Fruit fly (Drosophila melanogaster) whole organism: Measurements from ENCODE around the gene CG18281.

Source experiments
- CG8478 ChIP-seq: fragments of >200 bp; optimal IDR thresholded peaks from 2 replicates; lab custom pipeline; 2018; ENCODE audit warnings: inconsistent platforms
- psq ChIP-seq: fragments of >200 bp; optimal IDR thresholded peaks from 2 replicates; lab custom pipeline; 2017
- usp ChIP-seq: fragments of >200 bp; optimal IDR thresholded peaks from 2 replicates; lab custom pipeline; 2017; ENCODE audit warnings: missing biosample characterization, missing genetic modification characterization, mixed read lengths

- no peak for TF ChIP-seq CG8478 (lab: Kevin White, UChicago)
- no peak for TF ChIP-seq usp (GFP tag; lab: Kevin White, UChicago)
- TF ChIP-seq psq (lab: Kevin White, UChicago): no peak
Observed at dm6 chr3L:20498204-20498603, 1.4 kb upstream of the CG18281 start.
